Worm (Caenorhabditis elegans): ENCODE measurements around the gene R07E5.4.
"Not testable (repeated sequence)": the region's sequence is repeated elsewhere in the genome, so short reads cannot be mapped to it uniquely, and the experiment has no call there.

Gene R07E5.4

DNA sequence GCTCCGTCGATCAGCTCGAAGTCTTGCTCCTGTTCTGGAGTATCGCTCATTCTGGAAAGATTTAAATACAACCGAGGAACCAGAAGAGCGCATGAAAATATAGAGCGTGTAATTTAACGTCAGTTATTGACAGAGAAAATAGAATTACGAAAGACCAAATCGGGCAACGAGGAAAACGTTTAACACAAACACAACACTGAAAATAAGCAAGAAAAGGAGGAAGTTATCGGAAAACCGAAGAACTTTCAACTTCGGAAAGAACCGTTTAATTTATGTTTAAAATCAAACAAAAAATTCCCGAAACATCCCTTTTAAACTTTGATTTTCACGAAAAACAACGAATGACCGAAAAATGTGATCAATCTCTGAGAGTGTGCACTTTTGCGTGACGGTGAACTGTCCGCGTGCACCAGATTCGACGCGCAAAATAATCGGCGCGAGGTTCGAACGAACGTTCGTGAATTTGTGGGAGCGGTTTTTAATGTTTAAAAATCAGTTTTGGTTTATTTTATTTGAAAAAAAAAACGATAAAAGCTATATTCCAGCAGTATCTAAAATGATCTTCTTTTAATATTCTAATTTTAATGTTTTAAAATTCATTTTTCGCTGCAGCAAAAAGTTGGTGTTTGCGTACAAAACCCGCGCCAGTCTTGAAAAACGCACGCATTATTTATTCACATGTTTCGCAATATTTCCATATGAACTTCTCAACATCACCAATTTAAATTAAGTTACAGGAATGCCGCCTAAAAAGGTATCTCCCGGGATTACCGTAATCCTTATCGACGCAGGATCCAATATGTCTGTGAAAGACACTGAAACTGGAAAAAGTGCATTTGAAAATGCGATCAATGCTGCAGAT is 24.8 kb downstream of the R07E5.4 start, which contains the start of the genes R07E5.7 and cku-80 (continued):
- TF ChIP-seq R02D3.7 (tag; optimal IDR thresholded peaks at IDR 0.05) (no peak), snpc-1.2 (GFP tag; IDR thresholded peaks at IDR 0.05) (no peak), egl-43 (GFP tag; IDR thresholded peaks at IDR 0.05) (no peak), nhr-111 (GFP tag; optimal IDR thresholded peaks at IDR 0.05) (no peak), ceh-20 (GFP tag; IDR thresholded peaks at IDR 0.05) (no peak), rbr-2 (tag; optimal IDR thresholded peaks at IDR 0.05) (peak; percentile 55), jun-1 (tag; optimal IDR thresholded peaks at IDR 0.05) (no peak), unc-39 (tag; optimal IDR thresholded peaks at IDR 0.05) (no peak), spr-1 (tag; optimal IDR thresholded peaks at IDR 0.05) (no peak), fkh-10 (GFP tag; optimal IDR thresholded peaks at IDR 0.05) (no peak), lim-7 (GFP tag; IDR thresholded peaks at IDR 0.05) (no peak), spr-3 (GFP tag; optimal IDR thresholded peaks at IDR 0.05) (no peak), mdl-1 (tag; optimal IDR thresholded peaks at IDR 0.05) (peak in 1 of 2 experiments; percentile 15), hmg-1.1 (GFP tag; IDR thresholded peaks at IDR 0.05) (peak; percentile 42; the same call in 1 of the 2 replicates), zip-11 (GFP tag; IDR thresholded peaks at IDR 0.05) (no peak), hlh-11 (tag; optimal IDR thresholded peaks at IDR 0.05) (peak; percentile 55), Y5F2A.4 (GFP tag; optimal IDR thresholded peaks at IDR 0.05) (no peak), ceh-44 (GFP tag; IDR thresholded peaks at IDR 0.05) (no peak), ZK546.5 (tag; optimal IDR thresholded peaks at IDR 0.05) (no peak), aha-1 (tag) (no peak), ceh-82 (tag; optimal IDR thresholded peaks at IDR 0.05) (no peak), duxl-1 (tag; optimal IDR thresholded peaks at IDR 0.05; ENCODE audit: poor library complexity) (peak; percentile 25), pha-4 (GFP tag; IDR thresholded peaks at IDR 0.05) (no peak), pha-4 (tag; optimal IDR thresholded peaks at IDR 0.05) (no peak), nhr-48 (tag; optimal IDR thresholded peaks at IDR 0.05) (peak; percentile 17), daf-8 (GFP tag; IDR thresholded peaks at IDR 0.05) (no peak), ztf-7 (tag; optimal IDR thresholded peaks at IDR 0.05) (peak; percentile 47), F10B5.3 (tag; optimal IDR thresholded peaks at IDR 0.05) (no peak), nhr-25 (tag; optimal IDR thresholded peaks at IDR 0.05; ENCODE audit: borderline replicate concordance, insufficient read depth) (no peak)

DNA sequence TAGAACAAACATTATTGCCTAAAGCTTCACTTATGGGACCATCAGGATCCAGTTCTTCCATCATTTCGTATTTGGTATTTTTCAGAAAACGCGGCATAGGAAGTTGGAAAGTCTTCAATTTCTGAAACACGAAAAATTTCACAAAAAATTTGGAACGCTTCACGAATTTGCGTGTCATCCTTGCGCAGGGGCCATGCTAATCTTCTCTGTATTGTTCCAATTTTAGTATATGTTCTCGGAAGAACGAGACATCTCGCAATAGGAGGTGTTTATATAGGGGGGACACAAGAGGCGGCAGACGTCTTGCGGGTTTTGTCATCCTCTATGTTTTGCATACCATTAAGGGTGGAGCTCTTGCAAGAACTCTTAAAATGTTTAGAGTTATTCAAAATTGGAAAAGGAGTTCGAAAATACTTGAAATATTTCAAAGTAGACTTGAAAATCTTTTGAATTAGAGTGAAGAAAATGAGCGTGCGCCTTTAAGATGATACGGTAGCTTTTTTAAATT is 32.2 kb downstream of the R07E5.4 start:
- TF ChIP-seq F26F4.8 (GFP tag; conservative IDR thresholded peaks at IDR 0.05), result peak; percentile 81
- peak; percentile 83 for TF ChIP-seq T26A8.4 (GFP tag; IDR thresholded peaks at IDR 0.05)
- 0 out of 2 replicates have a peak, but pooled peaks have one; percentile 6 for TF ChIP-seq ZK337.2 (GFP tag; IDR thresholded peaks at IDR 0.05)
- peak; percentile 79 for TF ChIP-seq php-3 (GFP tag; IDR thresholded peaks at IDR 0.05)
- 0 out of 2 replicates have a peak, but pooled peaks have one; percentile 31 for TF ChIP-seq mdt-29 (GFP tag; IDR thresholded peaks at IDR 0.05)
- TF ChIP-seq pha-4 (GFP tag; IDR thresholded peaks at IDR 0.05), result peak; percentile 90
- TF ChIP-seq pha-4 (tag; optimal IDR thresholded peaks at IDR 0.05), result not testable (repeated sequence)
- peak; percentile 0 for TF ChIP-seq F49E8.2 (tag; optimal IDR thresholded peaks at IDR 0.05; ENCODE audit: borderline replicate concordance)
- TF ChIP-seq egl-43 (GFP tag; IDR thresholded peaks at IDR 0.05), result peak; percentile 93
- peak; percentile 88 for TF ChIP-seq lim-7 (GFP tag; IDR thresholded peaks at IDR 0.05)
- peak; percentile 69; the same call in 1 of the 2 replicates for TF ChIP-seq saeg-2 (GFP tag; IDR thresholded peaks at IDR 0.05)
- peak; percentile 74; the same call in 1 of the 2 replicates for TF ChIP-seq Y75B8A.6 (GFP tag; IDR thresholded peaks at IDR 0.05)
- peak; percentile 14 for TF ChIP-seq dpl-1 (GFP tag; optimal IDR thresholded peaks at IDR 0.05)
- TF ChIP-seq ceh-44 (GFP tag; IDR thresholded peaks at IDR 0.05), result 0 out of 2 replicates have a peak, but pooled peaks have one; percentile 40
- peak; percentile 29 for TF ChIP-seq duxl-1 (tag; optimal IDR thresholded peaks at IDR 0.05; ENCODE audit: poor library complexity)
- peak; percentile 83 for TF ChIP-seq lin-38 (GFP tag; IDR thresholded peaks at IDR 0.05)
- TF ChIP-seq lin-29 (GFP tag; IDR thresholded peaks at IDR 0.05), result peak; percentile 46; the same call in 1 of the 2 replicates
- TF ChIP-seq Y105C5A.15 (GFP tag; IDR thresholded peaks at IDR 0.05), result peak; percentile 57; the same call in 1 of the 2 replicates
- 0 out of 2 replicates have a peak, but pooled peaks have one; percentile 28 for TF ChIP-seq nhr-41 (GFP tag; IDR thresholded peaks at IDR 0.05)
- peak; percentile 73; the same call in 1 of the 2 replicates for TF ChIP-seq lin-1 (GFP tag; IDR thresholded peaks at IDR 0.05)
- peak; percentile 48 for TF ChIP-seq mes-2 (tag; optimal IDR thresholded peaks at IDR 0.05; ENCODE audit: poor library complexity, severe bottlenecking)
- 0 out of 2 replicates have a peak, but pooled peaks have one; percentile 42 for TF ChIP-seq mxl-2 (GFP tag; conservative IDR thresholded peaks at IDR 0.05)
- TF ChIP-seq arid-1 (GFP tag; conservative IDR thresholded peaks at IDR 0.05), result peak; percentile 92
- peak; percentile 86 for TF ChIP-seq snpc-1.2 (GFP tag; IDR thresholded peaks at IDR 0.05)
